Fruit fly (Drosophila melanogaster) whole organism, prepupa: Measurements from ENCODE around the gene Gr77a.
A peak's percentile ranks its signal among the peaks of the same experiment; 100 is the strongest.

Source experiments
- Blimp-1 ChIP-seq: fragments of 200-800 bp; sonication (Bioruptor generic); optimal IDR thresholded peaks from 3 replicates; lab custom pipeline; 2017; ENCODE audit warnings: missing biosample characterization, missing genetic modification characterization, mild to moderate bottlenecking, moderate library complexity, missing genetic modification reagents
- CG10631 ChIP-seq: fragments of 200-800 bp; sonication (Bioruptor generic); optimal IDR thresholded peaks from 2 replicates; lab custom pipeline; 2016; ENCODE audit warnings: missing biosample characterization, missing genetic modification characterization
- CG10669 ChIP-seq: fragments of 200-800 bp; sonication (Bioruptor generic); optimal IDR thresholded peaks from 3 replicates; lab custom pipeline; 2018; ENCODE audit warnings: missing biosample characterization, mild to moderate bottlenecking, missing genetic modification characterization, moderate library complexity
- CG11294 ChIP-seq: fragments of 200-800 bp; sonication (Bioruptor generic); IDR thresholded peaks from 2 replicates; pipeline ENCODE4 v1.3.6; 2022; ENCODE audit warnings: missing biosample characterization, missing genetic modification characterization
- CG11762 ChIP-seq: fragments of 200-800 bp; sonication (Bioruptor generic); optimal IDR thresholded peaks from 3 replicates; lab custom pipeline; 2016; ENCODE audit warnings: missing biosample characterization, missing genetic modification characterization; ENCODE audit not compliant: insufficient read depth
- CG11902 ChIP-seq: fragments of 200-800 bp; sonication (Bioruptor generic); optimal IDR thresholded peaks from 3 replicates; lab custom pipeline; 2016; ENCODE audit warnings: missing biosample characterization, missing genetic modification characterization
- CG15336 ChIP-seq: fragments of 200-800 bp; sonication (Bioruptor generic); IDR thresholded peaks from 2 replicates; pipeline ENCODE4 v1.3.6; 2022; ENCODE audit warnings: missing biosample characterization, missing genetic modification characterization
- CG1621 ChIP-seq: fragments of 200-800 bp; sonication (Bioruptor generic); optimal IDR thresholded peaks from 3 replicates; lab custom pipeline; 2018; ENCODE audit warnings: missing biosample characterization, mild to moderate bottlenecking, missing genetic modification characterization
- CG3032 ChIP-seq: fragments of 200-800 bp; optimal IDR thresholded peaks from 2 replicates; lab custom pipeline; 2019; ENCODE audit warnings: missing biosample characterization, mild to moderate bottlenecking, missing genetic modification characterization, moderate library complexity
- CG32006 ChIP-seq: fragments of 200-800 bp; sonication (Bioruptor generic); optimal IDR thresholded peaks from 3 replicates; lab custom pipeline; 2017; ENCODE audit warnings: missing biosample characterization, mild to moderate bottlenecking, missing genetic modification characterization
- CG34406 ChIP-seq: fragments of 200-800 bp; sonication (Bioruptor generic); optimal IDR thresholded peaks from 3 replicates; lab custom pipeline; 2016; ENCODE audit warnings: missing biosample characterization, missing genetic modification characterization
- CG6163 ChIP-seq: fragments of 200-800 bp; sonication (Bioruptor generic); IDR thresholded peaks from 3 replicates; pipeline ENCODE4 v1.3.6; 2022; ENCODE audit warnings: missing biosample characterization, missing genetic modification characterization
- CG6276 ChIP-seq: fragments of 200-800 bp; sonication (Bioruptor generic); optimal IDR thresholded peaks from 2 replicates; lab custom pipeline; 2017; ENCODE audit warnings: missing biosample characterization, mild to moderate bottlenecking, missing genetic modification characterization
- CG7368 ChIP-seq: fragments of 200-800 bp; sonication (Bioruptor generic); optimal IDR thresholded peaks from 3 replicates; lab custom pipeline; 2016; ENCODE audit warnings: missing biosample characterization, missing genetic modification characterization
- CG8119 ChIP-seq: fragments of 200-800 bp; sonication (Bioruptor generic); IDR thresholded peaks from 3 replicates; pipeline ENCODE4 v1.3.6; 2022; ENCODE audit warnings: missing biosample characterization, missing genetic modification characterization
- CG8632 ChIP-seq: fragments of 200-800 bp; sonication (Bioruptor generic); optimal IDR thresholded peaks from 3 replicates; lab custom pipeline; 2016; ENCODE audit warnings: missing biosample characterization, missing genetic modification characterization
- CG9139 ChIP-seq: fragments of 200-800 bp; sonication (Bioruptor generic); optimal IDR thresholded peaks from 3 replicates; lab custom pipeline; 2017; ENCODE audit warnings: missing biosample characterization, mild to moderate bottlenecking, missing genetic modification characterization
- Eip75B ChIP-seq: fragments of 200-800 bp; sonication (Bioruptor generic); optimal IDR thresholded peaks from 3 replicates; lab custom pipeline; 2016; ENCODE audit warnings: missing biosample characterization, missing genetic modification characterization
- Eip78C ChIP-seq: fragments of 200-800 bp; sonication (Bioruptor generic); peaks from one replicate; lab custom pipeline; 2016; ENCODE audit warnings: missing biosample characterization, missing genetic modification characterization
- Eip93F ChIP-seq: fragments of 200-800 bp; sonication (Bioruptor generic); optimal IDR thresholded peaks from 2 replicates; lab custom pipeline; 2016; ENCODE audit warnings: missing biosample characterization, mild to moderate bottlenecking, missing genetic modification characterization
- Ets21C ChIP-seq: fragments of 200-800 bp; sonication (Bioruptor generic); optimal IDR thresholded peaks from 3 replicates; lab custom pipeline; 2016; ENCODE audit warnings: missing biosample characterization, missing genetic modification characterization
- Ets96B ChIP-seq: fragments of 200-800 bp; optimal IDR thresholded peaks from 2 replicates; lab custom pipeline; 2019; ENCODE audit warnings: missing biosample characterization, mild to moderate bottlenecking, missing genetic modification characterization, moderate library complexity
- Gug ChIP-seq: fragments of 200-800 bp; sonication (Bioruptor generic); IDR thresholded peaks from 2 replicates; pipeline ENCODE4 v1.3.6; 2022; ENCODE audit warnings: missing biosample characterization, missing genetic modification characterization
- Hr38 ChIP-seq: sonication (Bioruptor generic); optimal IDR thresholded peaks from 2 replicates; lab custom pipeline; 2016; ENCODE audit warnings: missing biosample characterization, missing genetic modification characterization
- Hr4 ChIP-seq: fragments of 200-800 bp; sonication (Bioruptor generic); optimal IDR thresholded peaks from 3 replicates; lab custom pipeline; 2016; ENCODE audit warnings: missing biosample characterization, missing genetic modification characterization
- Lpt ChIP-seq: fragments of 200-800 bp; sonication (Bioruptor generic); optimal IDR thresholded peaks from 3 replicates; lab custom pipeline; 2016; ENCODE audit warnings: missing biosample characterization, missing genetic modification characterization
- OdsH ChIP-seq: fragments of 200-800 bp; sonication (Bioruptor generic); optimal IDR thresholded peaks from 3 replicates; lab custom pipeline; 2016; ENCODE audit warnings: missing biosample characterization, missing genetic modification characterization
- Smox ChIP-seq: fragments of 200-800 bp; sonication (Bioruptor generic); optimal IDR thresholded peaks from 3 replicates; lab custom pipeline; 2016; ENCODE audit warnings: missing biosample characterization, missing genetic modification characterization
- Sox14 ChIP-seq: fragments of 200-800 bp; sonication (Bioruptor generic); optimal IDR thresholded peaks from 3 replicates; lab custom pipeline; 2016; ENCODE audit warnings: missing biosample characterization, missing genetic modification characterization
- Sox15 ChIP-seq: fragments of 200-800 bp; sonication (Bioruptor generic); optimal IDR thresholded peaks from 3 replicates; lab custom pipeline; 2016; ENCODE audit warnings: missing biosample characterization, missing genetic modification characterization
- acj6 ChIP-seq: fragments of 200-800 bp; sonication (Bioruptor generic); optimal IDR thresholded peaks from 3 replicates; lab custom pipeline; 2016; ENCODE audit warnings: missing biosample characterization, missing genetic modification characterization
- cyc ChIP-seq: fragments of 200-800 bp; sonication (Bioruptor generic); optimal IDR thresholded peaks from 3 replicates; lab custom pipeline; 2016; ENCODE audit warnings: missing biosample characterization, missing genetic modification characterization
- dac ChIP-seq: fragments of 200-800 bp; sonication (Bioruptor generic); optimal IDR thresholded peaks from 2 replicates; lab custom pipeline; 2017; ENCODE audit warnings: missing biosample characterization, mild to moderate bottlenecking, missing genetic modification characterization
- eg ChIP-seq: fragments of 200-800 bp; sonication (Bioruptor generic); IDR thresholded peaks from 3 replicates; pipeline ENCODE4 v1.3.6; 2022; ENCODE audit warnings: missing biosample characterization, missing genetic modification characterization
- fd59A ChIP-seq: fragments of 200-800 bp; sonication (Bioruptor generic); optimal IDR thresholded peaks from 2 replicates; lab custom pipeline; 2017; ENCODE audit warnings: missing biosample characterization, mild to moderate bottlenecking, missing genetic modification characterization, missing genetic modification reagents
- fd85E ChIP-seq: fragments of 200-800 bp; sonication (Bioruptor generic); optimal IDR thresholded peaks from 3 replicates; lab custom pipeline; 2016; ENCODE audit warnings: missing biosample characterization, missing genetic modification characterization
- fkh ChIP-seq: fragments of 200-800 bp; sonication (Bioruptor generic); optimal IDR thresholded peaks from 3 replicates; lab custom pipeline; 2017; ENCODE audit warnings: missing biosample characterization, mild to moderate bottlenecking, missing genetic modification characterization, moderate library complexity
- lz ChIP-seq: fragments of 200-800 bp; sonication (Bioruptor generic); optimal IDR thresholded peaks from 3 replicates; lab custom pipeline; 2016; ENCODE audit warnings: missing biosample characterization, missing genetic modification characterization
- net ChIP-seq: fragments of 200-800 bp; sonication (Bioruptor generic); optimal IDR thresholded peaks from 3 replicates; lab custom pipeline; 2016; ENCODE audit warnings: missing biosample characterization, missing genetic modification characterization
- pdm3 ChIP-seq: fragments of 200-800 bp; sonication (Bioruptor generic); optimal IDR thresholded peaks from 3 replicates; lab custom pipeline; 2016; ENCODE audit warnings: missing biosample characterization, missing genetic modification characterization
- salr ChIP-seq, 2 experiments: fragments of 200-800 bp; sonication (Bioruptor generic); optimal IDR thresholded peaks; 3 replicates each; lab custom pipeline; 2016 to 2018; ENCODE audit warnings: missing biosample characterization in 2 of 2, missing genetic modification characterization in 2 of 2, mild to moderate bottlenecking in 1 of 2
- topi ChIP-seq: fragments of 200-800 bp; sonication (Bioruptor generic); optimal IDR thresholded peaks from 3 replicates; lab custom pipeline; 2016; ENCODE audit warnings: missing biosample characterization, missing genetic modification characterization
- vri ChIP-seq: fragments of 200-800 bp; sonication (Bioruptor generic); optimal IDR thresholded peaks from 3 replicates; lab custom pipeline; 2016; ENCODE audit warnings: missing biosample characterization, mild to moderate bottlenecking, missing genetic modification characterization

Gr77a gene

DNA sequence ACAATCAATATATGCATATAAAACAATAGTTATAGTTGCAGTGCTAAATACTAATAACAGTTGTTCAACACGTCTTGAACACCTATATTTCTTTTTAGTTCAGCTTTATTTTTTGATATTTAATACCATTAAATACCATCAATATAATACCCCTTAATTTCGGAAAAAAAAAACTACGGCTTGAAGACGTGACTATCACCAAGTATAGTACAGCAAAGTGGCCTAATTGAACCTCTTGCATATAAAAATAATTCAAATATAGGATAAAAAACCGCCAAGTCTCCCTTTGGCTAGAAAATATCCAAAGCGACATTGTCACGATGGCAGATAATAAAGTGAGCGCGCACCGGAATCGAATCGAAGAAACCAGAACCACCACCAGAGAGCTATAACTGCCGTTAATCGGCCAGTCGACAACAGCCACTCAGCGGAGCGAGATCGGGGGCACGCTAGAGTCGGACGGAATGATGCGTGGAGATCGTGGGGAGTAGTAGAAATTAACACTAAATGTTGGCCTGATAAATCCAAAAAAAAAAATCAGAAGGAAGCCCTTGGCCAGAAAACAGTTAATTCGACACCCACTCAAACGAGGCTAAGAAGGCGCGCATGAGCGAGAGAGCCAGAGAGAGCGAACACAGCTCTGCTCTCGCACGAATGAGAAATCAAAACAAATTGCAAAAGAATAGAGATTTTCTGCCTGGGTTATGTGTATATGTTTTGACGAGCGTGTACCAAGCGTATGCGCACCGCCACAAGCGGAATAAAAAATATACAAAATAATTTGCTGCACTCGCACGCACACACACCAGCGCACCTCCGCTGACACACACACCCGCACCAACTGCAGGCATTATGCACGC lies 45.8 kb upstream of the Gr77a start (continued):
- no peak for TF ChIP-seq CG7368 (GFP tag; lab: Kevin White, UChicago)
- peak; percentile 3 for TF ChIP-seq Lpt (GFP tag; lab: Kevin White, UChicago)
- peak; percentile 65 for TF ChIP-seq OdsH (GFP tag; lab: Kevin White, UChicago)
- no peak for TF ChIP-seq dac (GFP tag; lab: Kevin White, UChicago)
- TF ChIP-seq Ets96B (tag; lab: Kevin White, UChicago) = peak; percentile 19
- peak; percentile 36 for TF ChIP-seq CG6276
- no peak for TF ChIP-seq CG1621 (tag; lab: Kevin White, UChicago)
- no peak for TF ChIP-seq CG9139
- TF ChIP-seq eg (GFP tag; lab: Robert Waterston, UW) = no peak
- TF ChIP-seq Hr4 (GFP tag; lab: Kevin White, UChicago) = peak; percentile 69

DNA sequence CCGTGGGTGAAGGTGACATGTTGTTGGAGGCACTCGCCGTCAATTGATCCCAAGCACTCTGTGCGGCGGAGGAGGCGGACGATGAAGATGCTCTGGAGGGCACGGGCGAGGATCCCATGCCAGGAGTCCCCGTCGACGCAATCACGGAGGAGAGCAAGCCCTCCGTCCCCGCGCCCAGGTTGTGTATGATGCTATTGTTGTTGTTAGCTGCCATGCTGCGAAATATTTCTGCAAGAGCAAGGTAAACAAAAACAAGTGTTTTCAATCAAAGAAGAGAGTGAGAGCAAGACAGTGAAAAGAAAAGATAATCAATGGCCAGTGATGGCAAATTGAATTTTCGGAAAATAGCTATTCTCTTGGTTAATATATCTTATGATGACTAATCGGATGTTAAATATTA lies 45.2 kb upstream of the Gr77a start:
- TF ChIP-seq Ets21C = no peak
- TF ChIP-seq CG1621 (tag; lab: Kevin White, UChicago) = peak; percentile 34
- peak; percentile 6; the same call in 1 of the 2 replicates for TF ChIP-seq CG15336 (GFP tag; lab: Robert Waterston, UW)
- no peak for TF ChIP-seq lz (GFP tag; lab: Kevin White, UChicago)
- peak; percentile 10 for TF ChIP-seq fkh
- no peak for TF ChIP-seq Hr38 (GFP tag; lab: Kevin White, UChicago)
- TF ChIP-seq CG11294 = no peak

dm6 chr3L:20778224-20779063 lies 39.2 kb upstream of the Gr77a start, which contains the start of the genes Pex16 and Pex14:
Pex16 (minus strand) TSS chr3L:20778264.
Pex14 (plus strand) TSS chr3L:20778799.
- TF ChIP-seq fd59A (GFP tag; lab: Kevin White, UChicago) (peak; percentile 51), CG32006 (GFP tag; lab: Kevin White, UChicago) (no peak), Ets21C (peak; percentile 74), lz (GFP tag; lab: Kevin White, UChicago) (peak; percentile 83), CG9139 (no peak), CG8632 (GFP tag; lab: Kevin White, UChicago) (no peak), Eip75B (no peak), cyc (GFP tag; lab: Kevin White, UChicago) (peak; percentile 83), CG11902 (GFP tag; lab: Kevin White, UChicago) (peak; percentile 66), fd85E (GFP tag; lab: Kevin White, UChicago) (no peak), Sox15 (peak; percentile 63), Sox14 (GFP tag; lab: Kevin White, UChicago) (peak; percentile 75), Blimp-1 (peak; percentile 12), Hr4 (GFP tag; lab: Kevin White, UChicago) (peak; percentile 77), CG6276 (peak; percentile 26), dac (GFP tag; lab: Kevin White, UChicago) (peak; percentile 27), CG6163 (GFP tag; lab: Robert Waterston, UW) (peak; percentile 74), eg (GFP tag; lab: Robert Waterston, UW) (peak; percentile 74), Eip93F (no peak), CG34406 (no peak), CG11762 (GFP tag; lab: Kevin White, UChicago) (peak; percentile 46), CG8119 (GFP tag; lab: Robert Waterston, UW) (no peak), vri (no peak), CG10631 (GFP tag; lab: Kevin White, UChicago) (no peak), pdm3 (GFP tag; lab: Kevin White, UChicago) (peak; percentile 78), CG11294 (peak; percentile 20; the same call in 1 of the 2 replicates), net (peak; percentile 64), topi (GFP tag; lab: Kevin White, UChicago) (peak; percentile 71), CG10669 (GFP tag; lab: Kevin White, UChicago) (no peak), OdsH (GFP tag; lab: Kevin White, UChicago) (no peak), acj6 (GFP tag; lab: Kevin White, UChicago) (peak; percentile 74), Eip78C (GFP tag; lab: Kevin White, UChicago) (peak; percentile 89), Smox (GFP tag; lab: Kevin White, UChicago) (no peak), Gug (GFP tag; lab: Robert Waterston, UW) (peak; percentile 51), CG3032 (tag; lab: Kevin White, UChicago) (peak; percentile 73), salr (GFP tag; optimal IDR thresholded peaks at IDR 0.05; lab: Kevin White, UChicago) (peak in 1 of 2 experiments; percentile 51)
